Worm (Caenorhabditis elegans) whole organism, early embryonic: Measurements from ENCODE around the gene Y38H8A.2.

Experiments used
- B0310.2 ChIP-seq: sonication (generic microtip); optimal IDR thresholded peaks from 2 replicates; lab custom pipeline; 2016; ENCODE audit warnings: mild to moderate bottlenecking, missing genetic modification characterization, missing compliant biosample characterization
- aly-1 ChIP-seq: sonication (generic microtip); optimal IDR thresholded peaks from 2 replicates; lab custom pipeline; 2016; ENCODE audit warnings: missing genetic modification characterization, missing compliant biosample characterization
- ama-1 ChIP-seq: fragments of 150-350 bp; optimal IDR thresholded peaks from 2 replicates; lab custom pipeline; 2014
- ceh-13 ChIP-seq: fragments of 200-800 bp; sonication (Bioruptor generic); optimal IDR thresholded peaks from 2 replicates; lab custom pipeline; 2018; ENCODE audit warnings: mild to moderate bottlenecking, missing genetic modification characterization, missing compliant biosample characterization
- ets-7 ChIP-seq: sonication (generic microtip); optimal IDR thresholded peaks from 2 replicates; lab custom pipeline; 2016; ENCODE audit warnings: missing genotype, missing genetic modification characterization, missing compliant biosample characterization
- hmbx-1 ChIP-seq: sonication (generic microtip); optimal IDR thresholded peaks from 2 replicates; lab custom pipeline; 2016; ENCODE audit warnings: mild to moderate bottlenecking, missing genetic modification characterization, missing compliant biosample characterization
- pes-1 ChIP-seq: fragments of 200-800 bp; sonication (Bioruptor generic); IDR thresholded peaks from 2 replicates; pipeline ENCODE4 v1.3.6; 2022; ENCODE audit warnings: missing genetic modification reagents, missing genetic modification characterization, missing compliant biosample characterization
- scrt-1 ChIP-seq: fragments of 200-800 bp; sonication (Bioruptor generic); IDR thresholded peaks from 2 replicates; pipeline ENCODE4 v1.3.6; 2022; ENCODE audit warnings: missing genetic modification characterization, missing compliant biosample characterization

DNA sequence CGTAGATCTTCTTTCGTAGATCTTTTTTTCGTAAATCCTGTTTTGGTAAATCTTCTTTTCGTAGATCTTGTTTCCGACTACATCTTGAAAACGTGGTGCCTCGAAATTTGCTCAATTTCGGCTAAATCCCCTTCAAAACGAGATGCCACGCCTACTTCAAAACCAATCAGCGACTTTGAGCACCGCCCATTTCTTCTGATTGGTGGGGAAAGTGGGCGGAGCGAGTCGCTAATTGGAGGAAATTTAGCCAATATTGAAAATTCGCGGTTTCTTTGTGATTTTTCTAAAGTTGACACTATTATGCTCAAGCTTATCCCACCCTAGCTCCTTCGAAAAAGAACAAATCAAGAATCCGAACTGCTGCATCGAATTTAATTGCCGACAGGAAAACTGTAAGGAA is 13.4 kb downstream of the Y38H8A.2 start:
- no peak for TF ChIP-seq ama-1 (lab: Kevin White, UChicago)
- no peak for TF ChIP-seq scrt-1 (GFP tag; lab: Robert Waterston, UW)
- TF ChIP-seq ceh-13 (GFP tag; lab: Kevin White, UChicago): no peak
- no peak for TF ChIP-seq pes-1 (GFP tag; lab: Robert Waterston, UW)
- TF ChIP-seq aly-1 (tag; lab: Kevin White, UChicago): no peak
- TF ChIP-seq hmbx-1: no peak
- no peak for TF ChIP-seq ets-7 (tag; lab: Kevin White, UChicago)
- no peak for TF ChIP-seq B0310.2 (tag; lab: Kevin White, UChicago)
